Fruit fly (Drosophila melanogaster) whole organism, embryonic: ENCODE data around the gene Sec23.
A peak's percentile ranks its signal among the peaks of the same experiment; 100 is the strongest.

Source experiments
- Aef1 ChIP-seq: fragments of 200-800 bp; sonication (Bioruptor generic); IDR thresholded peaks from 3 replicates; pipeline ENCODE4 v1.3.6; 2022; ENCODE audit warnings: missing biosample characterization, missing genetic modification characterization
- Bgb ChIP-seq: fragments of 200-800 bp; sonication (Bioruptor generic); IDR thresholded peaks from 2 replicates; pipeline ENCODE4 v1.3.6; 2022; ENCODE audit warnings: missing biosample characterization, missing genetic modification characterization; ENCODE audit not compliant: partially characterized antibody
- Bteb2 ChIP-seq: fragments of 200-800 bp; sonication (Bioruptor generic); optimal IDR thresholded peaks from 2 replicates; lab custom pipeline; 2016; ENCODE audit warnings: missing biosample characterization, missing genetic modification characterization
- CG10979 ChIP-seq: fragments of 200-800 bp; sonication (Bioruptor generic); optimal IDR thresholded peaks from 2 replicates; lab custom pipeline; 2018; ENCODE audit warnings: missing biosample characterization, mild to moderate bottlenecking, missing genetic modification characterization, moderate library complexity
- CG12769 ChIP-seq: fragments of 200-800 bp; sonication (Bioruptor generic); optimal IDR thresholded peaks from 2 replicates; lab custom pipeline; 2019; ENCODE audit warnings: missing biosample characterization, mild to moderate bottlenecking, missing genetic modification characterization, moderate library complexity
- CG15696 ChIP-seq: fragments of 200-800 bp; sonication (Bioruptor generic); optimal IDR thresholded peaks from 2 replicates; lab custom pipeline; 2019; ENCODE audit warnings: missing biosample characterization, mild to moderate bottlenecking, missing genetic modification characterization, moderate library complexity
- CG16863 ChIP-seq: fragments of 200-800 bp; sonication (Bioruptor generic); optimal IDR thresholded peaks from 3 replicates; lab custom pipeline; 2016; ENCODE audit warnings: missing biosample characterization, missing genetic modification characterization
- CG17912 ChIP-seq: fragments of 200-800 bp; sonication (Bioruptor generic); optimal IDR thresholded peaks from 2 replicates; lab custom pipeline; 2018; ENCODE audit warnings: missing biosample characterization, mild to moderate bottlenecking, missing genetic modification characterization
- CG2116 ChIP-seq: fragments of 200-800 bp; sonication (Bioruptor generic); optimal IDR thresholded peaks from 3 replicates; lab custom pipeline; 2018; ENCODE audit warnings: missing biosample characterization, mild to moderate bottlenecking, missing genetic modification characterization
- CG2712 ChIP-seq: fragments of 200-800 bp; optimal IDR thresholded peaks from 3 replicates; lab custom pipeline; 2019; ENCODE audit warnings: missing biosample characterization, mild to moderate bottlenecking, missing genetic modification characterization, moderate library complexity
- CG30020 ChIP-seq: fragments of 200-800 bp; optimal IDR thresholded peaks from 2 replicates; lab custom pipeline; 2019; ENCODE audit warnings: missing biosample characterization, mild to moderate bottlenecking, missing genetic modification characterization, moderate library complexity
- CG3065 ChIP-seq: fragments of 200-800 bp; sonication (Bioruptor generic); optimal IDR thresholded peaks from 2 replicates; lab custom pipeline; 2016; ENCODE audit warnings: missing biosample characterization, missing genetic modification characterization
- CG4404 ChIP-seq: fragments of 200-800 bp; sonication (Bioruptor generic); IDR thresholded peaks from 2 replicates; pipeline ENCODE4 v1.3.6; 2022; ENCODE audit warnings: missing biosample characterization, missing genetic modification characterization
- CG4707 ChIP-seq: fragments of 200-800 bp; sonication (Bioruptor generic); optimal IDR thresholded peaks from 2 replicates; lab custom pipeline; 2018; ENCODE audit warnings: missing biosample characterization, mild to moderate bottlenecking, missing genetic modification characterization, moderate library complexity
- CG7745 ChIP-seq: fragments of 200-800 bp; sonication (Bioruptor generic); optimal IDR thresholded peaks from 2 replicates; lab custom pipeline; 2018; ENCODE audit warnings: missing biosample characterization, mild to moderate bottlenecking, missing genetic modification characterization, moderate library complexity
- CG7786 ChIP-seq: fragments of 200-800 bp; sonication (Bioruptor generic); optimal IDR thresholded peaks from 2 replicates; lab custom pipeline; 2016; ENCODE audit warnings: missing biosample characterization, missing genetic modification characterization
- D19A ChIP-seq: fragments of 200-800 bp; optimal IDR thresholded peaks from 3 replicates; lab custom pipeline; 2019; ENCODE audit warnings: missing biosample characterization, mild to moderate bottlenecking, missing genetic modification characterization, moderate library complexity
- GATAe ChIP-seq: fragments of 200-800 bp; sonication (Bioruptor generic); conservative IDR thresholded peaks from 2 replicates; pipeline ENCODE4 v1.3.6; 2022; ENCODE audit warnings: missing biosample characterization, missing genetic modification characterization
- HLH54F ChIP-seq: fragments of 200-800 bp; sonication (Bioruptor generic); optimal IDR thresholded peaks from 3 replicates; lab custom pipeline; 2016; ENCODE audit warnings: missing biosample characterization, missing genetic modification characterization
- HLHmδ ChIP-seq: fragments of 200-800 bp; sonication (Bioruptor generic); optimal IDR thresholded peaks from 2 replicates; lab custom pipeline; 2018; ENCODE audit warnings: missing biosample characterization, mild to moderate bottlenecking, missing genetic modification characterization, moderate library complexity
- Hand ChIP-seq: fragments of 200-800 bp; sonication (Bioruptor generic); optimal IDR thresholded peaks from 2 replicates; lab custom pipeline; 2017; ENCODE audit warnings: mild to moderate bottlenecking, missing biosample characterization, missing genetic modification reagents, missing genetic modification characterization
- HmgZ ChIP-seq: fragments of 200-800 bp; sonication (Bioruptor generic); optimal IDR thresholded peaks from 2 replicates; lab custom pipeline; 2018; ENCODE audit warnings: missing biosample characterization, mild to moderate bottlenecking, missing genetic modification characterization
- Hr51 ChIP-seq, 2 experiments: fragments of 200-800 bp; sonication (Bioruptor generic); optimal IDR thresholded peaks; 2 replicates in 1 of 2; 3 replicates in 1 of 2; lab custom pipeline; 2016 to 2018; ENCODE audit warnings: missing biosample characterization in 2 of 2, missing genetic modification characterization in 2 of 2, mild to moderate bottlenecking in 1 of 2, moderate library complexity in 1 of 2
- Lhr ChIP-seq: fragments of 200-800 bp; sonication (Bioruptor generic); optimal IDR thresholded peaks from 3 replicates; lab custom pipeline; 2017; ENCODE audit warnings: mild to moderate bottlenecking, missing biosample characterization, missing genetic modification reagents, missing genetic modification characterization
- Meics ChIP-seq: fragments of 200-800 bp; sonication (Bioruptor generic); optimal IDR thresholded peaks from 2 replicates; lab custom pipeline; 2017; ENCODE audit warnings: missing biosample characterization, mild to moderate bottlenecking, missing genetic modification characterization
- NC2β ChIP-seq: fragments of 200-800 bp; sonication (Bioruptor generic); optimal IDR thresholded peaks from 2 replicates; lab custom pipeline; 2016; ENCODE audit warnings: missing biosample characterization, missing genetic modification characterization
- Nf-YA ChIP-seq: fragments of 200-800 bp; sonication (Bioruptor generic); IDR thresholded peaks from 2 replicates; pipeline ENCODE4 v1.3.6; 2022; ENCODE audit warnings: missing biosample characterization, missing genetic modification characterization
- Sry-β ChIP-seq: fragments of 200-800 bp; sonication (Bioruptor generic); optimal IDR thresholded peaks from 2 replicates; lab custom pipeline; 2018; ENCODE audit warnings: missing biosample characterization, mild to moderate bottlenecking, missing genetic modification characterization, moderate library complexity
- Sry-δ ChIP-seq: fragments of 200-800 bp; sonication (Bioruptor generic); optimal IDR thresholded peaks from 2 replicates; lab custom pipeline; 2016; ENCODE audit warnings: missing biosample characterization, missing genetic modification characterization
- Xrp1 ChIP-seq: fragments of 200-800 bp; sonication (Bioruptor generic); IDR thresholded peaks from 2 replicates; pipeline ENCODE4 v1.3.6; 2022; ENCODE audit warnings: missing biosample characterization, missing genetic modification characterization
- cato ChIP-seq: fragments of 200-800 bp; sonication (Bioruptor generic); optimal IDR thresholded peaks from 2 replicates; lab custom pipeline; 2016; ENCODE audit warnings: missing biosample characterization, missing genetic modification characterization, borderline replicate concordance
- dm ChIP-seq: fragments of 200-800 bp; sonication (Bioruptor generic); optimal IDR thresholded peaks from 3 replicates; lab custom pipeline; 2016; ENCODE audit warnings: missing biosample characterization, missing genetic modification characterization
- dpn ChIP-seq, 2 experiments: fragments of 200-800 bp; sonication (Bioruptor generic); optimal IDR thresholded peaks; 3 replicates each; lab custom pipeline; 2016; ENCODE audit warnings: missing biosample characterization in 2 of 2, missing genetic modification characterization in 2 of 2
- ewg ChIP-seq: fragments of 200-800 bp; sonication (Bioruptor generic); optimal IDR thresholded peaks from 3 replicates; lab custom pipeline; 2017; ENCODE audit warnings: mild to moderate bottlenecking, missing biosample characterization, missing genetic modification reagents, missing genetic modification characterization
- gem ChIP-seq: fragments of 200-800 bp; sonication (Bioruptor generic); optimal IDR thresholded peaks from 2 replicates; lab custom pipeline; 2019; ENCODE audit warnings: missing biosample characterization, mild to moderate bottlenecking, missing genetic modification characterization, moderate library complexity
- gro ChIP-seq: fragments of 200-800 bp; sonication (Bioruptor generic); optimal IDR thresholded peaks from 2 replicates; lab custom pipeline; 2016; ENCODE audit warnings: missing biosample characterization, missing genetic modification characterization
- insv ChIP-seq, 2 experiments: fragments of 200-800 bp; sonication (Bioruptor generic); optimal IDR thresholded peaks; 3 replicates each; lab custom pipeline; 2016 to 2018; ENCODE audit warnings: missing biosample characterization in 2 of 2, missing genetic modification characterization in 2 of 2
- kni ChIP-seq: fragments of 200-800 bp; sonication (Bioruptor generic); optimal IDR thresholded peaks from 3 replicates; lab custom pipeline; 2017; ENCODE audit warnings: mild to moderate bottlenecking, missing biosample characterization, missing genetic modification reagents, missing genetic modification characterization
- lilli ChIP-seq: fragments of 200-800 bp; sonication (Bioruptor generic); optimal IDR thresholded peaks from 3 replicates; lab custom pipeline; 2016; ENCODE audit warnings: missing biosample characterization, missing genetic modification characterization
- onecut ChIP-seq: fragments of 200-800 bp; sonication (Bioruptor generic); IDR thresholded peaks from 2 replicates; pipeline ENCODE4 v1.3.6; 2022; ENCODE audit warnings: missing biosample characterization, missing genetic modification characterization
- pfk ChIP-seq: fragments of 200-800 bp; sonication (Bioruptor generic); optimal IDR thresholded peaks from 2 replicates; lab custom pipeline; 2018; ENCODE audit warnings: missing biosample characterization, mild to moderate bottlenecking, missing genetic modification characterization, moderate library complexity
- psq ChIP-seq: fragments of 200-800 bp; sonication (Bioruptor generic); optimal IDR thresholded peaks from 2 replicates; lab custom pipeline; 2017; ENCODE audit warnings: missing biosample characterization, missing genetic modification characterization
- pzg ChIP-seq: fragments of 200-800 bp; sonication (Bioruptor generic); optimal IDR thresholded peaks from 3 replicates; lab custom pipeline; 2018; ENCODE audit warnings: missing biosample characterization, mild to moderate bottlenecking, missing genetic modification characterization, moderate library complexity
- ranshi ChIP-seq: fragments of 200-800 bp; sonication (Bioruptor generic); IDR thresholded peaks from 2 replicates; pipeline ENCODE4 v1.3.6; 2022; ENCODE audit warnings: missing biosample characterization, missing genetic modification characterization
- repo ChIP-seq: fragments of 200-800 bp; sonication (Bioruptor generic); optimal IDR thresholded peaks from 2 replicates; lab custom pipeline; 2016; ENCODE audit warnings: missing biosample characterization, missing genetic modification characterization
- run ChIP-seq: fragments of 200-800 bp; sonication (Bioruptor generic); optimal IDR thresholded peaks from 3 replicates; lab custom pipeline; 2018; ENCODE audit warnings: missing biosample characterization, mild to moderate bottlenecking, missing genetic modification characterization
- sr ChIP-seq: fragments of 200-800 bp; sonication (Bioruptor generic); IDR thresholded peaks from 3 replicates; pipeline ENCODE4 v1.3.6; 2022; ENCODE audit warnings: missing biosample characterization, missing genetic modification characterization
- stwl ChIP-seq: fragments of 200-800 bp; sonication (Bioruptor generic); optimal IDR thresholded peaks from 3 replicates; lab custom pipeline; 2018; ENCODE audit warnings: missing biosample characterization, mild to moderate bottlenecking, missing genetic modification characterization, moderate library complexity
- ttk ChIP-seq: fragments of 200-800 bp; sonication (Bioruptor generic); IDR thresholded peaks from 2 replicates; pipeline ENCODE4 v2.1.2; 2022; ENCODE audit warnings: missing biosample characterization, missing genetic modification characterization
- tx ChIP-seq: fragments of 200-800 bp; sonication (Bioruptor generic); optimal IDR thresholded peaks from 2 replicates; lab custom pipeline; 2016; ENCODE audit warnings: missing biosample characterization, missing genetic modification characterization

The Sec23 gene

DNA sequence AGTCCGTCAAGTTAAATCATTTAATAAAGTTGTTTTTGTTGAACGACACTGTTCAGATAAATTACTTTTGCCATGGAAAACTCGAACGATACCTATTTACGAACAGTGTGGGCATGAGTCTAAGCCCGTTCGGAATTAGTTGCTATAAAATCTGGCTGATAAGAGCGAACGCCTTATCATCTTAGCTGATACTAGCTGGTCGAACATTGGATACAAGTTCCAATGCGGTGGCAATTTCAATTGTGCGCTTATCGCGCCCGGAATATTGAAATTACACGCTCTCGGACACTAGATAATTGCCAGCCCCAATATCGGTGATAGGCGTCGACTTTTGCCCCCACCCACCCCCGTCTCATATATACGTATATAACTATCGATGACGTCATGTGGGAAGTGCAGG lies 5.0 kb downstream of the Sec23 start (continued):
- TF ChIP-seq CG3065: no peak
- TF ChIP-seq CG16863: no peak
- TF ChIP-seq gem: no peak
- no peak for TF ChIP-seq Lhr (GFP tag; lab: Kevin White, UChicago)
- no peak for TF ChIP-seq CG2712 (tag; lab: Kevin White, UChicago)
- no peak for TF ChIP-seq Aef1
- TF ChIP-seq ttk (GFP tag; lab: Robert Waterston, UW): no peak
- no peak for TF ChIP-seq Sry-δ (GFP tag; lab: Kevin White, UChicago)
- TF ChIP-seq kni (GFP tag; lab: Kevin White, UChicago): no peak
- TF ChIP-seq CG17912 (GFP tag; lab: Kevin White, UChicago): no peak
- no peak for TF ChIP-seq lilli
- TF ChIP-seq cato (GFP tag; lab: Kevin White, UChicago): no peak
- TF ChIP-seq CG12769 (tag; lab: Kevin White, UChicago): no peak

- TF ChIP-seq psq (GFP tag; lab: Kevin White, UChicago): peak; percentile 80
- peak; percentile 97 for TF ChIP-seq CG4404
- TF ChIP-seq CG10979 (tag; lab: Kevin White, UChicago): peak; percentile 86
- peak; percentile 88 to 92 for TF ChIP-seq Hr51 (GFP tag; optimal IDR thresholded peaks at IDR 0.05; lab: Kevin White, UChicago)
- TF ChIP-seq Xrp1 (GFP tag; lab: Robert Waterston, UW): peak; percentile 95
- TF ChIP-seq pfk (GFP tag; lab: Kevin White, UChicago): peak; percentile 11
- TF ChIP-seq run: peak; percentile 48
- TF ChIP-seq Hand (GFP tag; lab: Kevin White, UChicago): peak; percentile 8
- peak; percentile 95 to 96 for TF ChIP-seq dpn (GFP tag; optimal IDR thresholded peaks at IDR 0.05; lab: Kevin White, UChicago)
- TF ChIP-seq HmgZ (tag; lab: Kevin White, UChicago): peak; percentile 95
- peak; percentile 91 for TF ChIP-seq CG7786 (GFP tag; lab: Kevin White, UChicago)
- peak; percentile 87 for TF ChIP-seq pzg
- peak; percentile 82 for TF ChIP-seq dm (GFP tag; lab: Kevin White, UChicago)
- TF ChIP-seq GATAe (GFP tag; lab: Robert Waterston, UW): peak; percentile 81
- TF ChIP-seq Meics (GFP tag; lab: Kevin White, UChicago): peak; percentile 87
- peak; percentile 80 for TF ChIP-seq ewg (GFP tag; lab: Kevin White, UChicago)
- TF ChIP-seq insv (GFP tag; optimal IDR thresholded peaks at IDR 0.05; lab: Kevin White, UChicago): peak in 1 of 2 experiments; percentile 73
- peak; percentile 62 for TF ChIP-seq repo (GFP tag; lab: Kevin White, UChicago)
- no peak for TF ChIP-seq CG7745 (tag; lab: Kevin White, UChicago)
- peak; percentile 97 for TF ChIP-seq CG15696
- TF ChIP-seq NC2β (GFP tag; lab: Kevin White, UChicago): peak; percentile 91
- TF ChIP-seq stwl (tag; lab: Kevin White, UChicago): peak; percentile 75
- TF ChIP-seq tx (GFP tag; lab: Kevin White, UChicago): peak; percentile 92
- peak; percentile 94 for TF ChIP-seq HLH54F (GFP tag; lab: Kevin White, UChicago)
- TF ChIP-seq Bteb2 (GFP tag; lab: Kevin White, UChicago): peak; percentile 90
- TF ChIP-seq CG30020 (tag; lab: Kevin White, UChicago): peak; percentile 85
- peak; percentile 86 for TF ChIP-seq Bgb (GFP tag; lab: Robert Waterston, UW)
- peak; percentile 85 for TF ChIP-seq CG12769 (tag; lab: Kevin White, UChicago)
- TF ChIP-seq Nf-YA (GFP tag; lab: Robert Waterston, UW): peak; percentile 81
- peak; percentile 71 for TF ChIP-seq onecut (GFP tag; lab: Robert Waterston, UW)
- peak; percentile 52 for TF ChIP-seq Sry-β (GFP tag; lab: Kevin White, UChicago)
- TF ChIP-seq sr (GFP tag; lab: Robert Waterston, UW): no peak
- TF ChIP-seq gro: peak; percentile 89
- peak; percentile 48 for TF ChIP-seq CG4707 (GFP tag; lab: Kevin White, UChicago)
- peak; percentile 93 for TF ChIP-seq ranshi (GFP tag; lab: Robert Waterston, UW)
- TF ChIP-seq D19A (tag; lab: Kevin White, UChicago): peak; percentile 81
- TF ChIP-seq HLHmδ (GFP tag; lab: Kevin White, UChicago): peak; percentile 94
- peak; percentile 92 for TF ChIP-seq CG2116 (GFP tag; lab: Kevin White, UChicago)
These were observed 5.9 kb downstream of the Sec23 start, which contains the start of the genes elm and MED27 for dm6 chr3R:5654692-5655181. elm (minus strand) TSS chr3R:5654861. MED27 (plus strand) TSS chr3R:5655139.
